Worm (Caenorhabditis elegans) whole organism, mixed stage, embryonic: Measurements from ENCODE around the gene E02H9.7.

Experiments
- flh-1 ChIP-seq: fragments of 200-800 bp; sonication (Bioruptor generic); optimal IDR thresholded peaks from 2 replicates; lab custom pipeline; 2018; ENCODE audit warnings: mild to moderate bottlenecking, missing genetic modification characterization, moderate library complexity, missing compliant biosample characterization
- hlh-1 ChIP-seq: fragments of 150-350 bp; optimal IDR thresholded peaks from 2 replicates; lab custom pipeline; 2014; ENCODE audit warnings: missing biosample characterization, missing genetic modification reagents, missing genetic modification characterization
- mab-5 ChIP-seq: fragments of 150-350 bp; optimal IDR thresholded peaks from 2 replicates; lab custom pipeline; 2014; ENCODE audit warnings: missing biosample characterization, missing genetic modification characterization
- nhr-12 ChIP-seq: fragments of 150-350 bp; optimal IDR thresholded peaks from 2 replicates; lab custom pipeline; 2014; ENCODE audit warnings: missing biosample characterization, missing genetic modification characterization
- nhr-28 ChIP-seq: fragments of 150-350 bp; optimal IDR thresholded peaks from 2 replicates; lab custom pipeline; 2014; ENCODE audit warnings: missing biosample characterization, missing genetic modification characterization
- snpc-4 ChIP-seq: fragments of 150-350 bp; optimal IDR thresholded peaks from 2 replicates; lab custom pipeline; 2014; ENCODE audit warnings: missing biosample characterization, missing genetic modification characterization
- tbx-8 ChIP-seq: fragments of 200-800 bp; sonication (Bioruptor generic); optimal IDR thresholded peaks from 2 replicates; lab custom pipeline; 2018; ENCODE audit warnings: mild to moderate bottlenecking, missing genetic modification characterization, moderate library complexity, missing compliant biosample characterization
- unc-62 ChIP-seq: fragments of 150-350 bp; optimal IDR thresholded peaks from 2 replicates; lab custom pipeline; 2014; ENCODE audit warnings: missing biosample characterization, missing genetic modification reagents, missing genetic modification characterization
- zip-8 ChIP-seq: fragments of 150-350 bp; optimal IDR thresholded peaks from 2 replicates; lab custom pipeline; 2014; ENCODE audit warnings: missing biosample characterization, missing genetic modification characterization

- TF ChIP-seq snpc-4 (tag; lab: Kevin White, UChicago) (no peak), unc-62 (GFP tag; lab: Kevin White, UChicago) (no peak), nhr-12 (no peak), mab-5 (tag; lab: Kevin White, UChicago) (no peak), nhr-28 (no peak), hlh-1 (tag; lab: Kevin White, UChicago) (no peak), tbx-8 (GFP tag; lab: Kevin White, UChicago) (no peak), flh-1 (no peak), zip-8 (tag; lab: Kevin White, UChicago) (no peak)
Measured at ce11 chrIII:2454757-2455306, 9.4 kb upstream of the E02H9.7 start, which contains the start of gene nhr-121.
